Worm (Caenorhabditis elegans): ENCODE data around the gene ugt-24.

DNA sequence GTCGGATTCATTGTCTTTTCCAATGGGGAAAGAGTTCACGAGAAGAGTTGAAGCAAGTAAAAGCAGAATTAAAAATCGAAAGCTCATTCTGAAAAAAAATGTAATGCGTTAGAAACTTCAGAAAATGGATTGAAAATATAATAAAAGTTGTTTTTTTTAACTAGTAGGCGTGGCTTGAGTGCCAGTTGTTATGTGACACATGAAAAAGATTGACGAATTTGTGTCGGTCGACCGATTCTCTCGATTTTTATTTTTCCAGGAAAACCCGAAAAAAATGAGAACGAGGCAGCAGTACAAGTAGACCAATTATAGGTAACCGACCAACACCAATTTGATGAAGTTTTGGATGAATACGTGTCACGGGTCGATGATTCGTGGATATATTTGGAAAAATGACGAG is 49.2 kb upstream of the ugt-24 start, which contains the start of gene nlp-16:
- no peak for TF ChIP-seq pqm-1 (tag; optimal IDR thresholded peaks at IDR 0.05)
- TF ChIP-seq nhr-76 (tag; optimal IDR thresholded peaks at IDR 0.05), result no peak
- no peak for TF ChIP-seq ztf-4 (tag; optimal IDR thresholded peaks at IDR 0.05)
- TF ChIP-seq nfya-1 (tag; optimal IDR thresholded peaks at IDR 0.05; ENCODE audit: insufficient read depth), result no peak
- TF ChIP-seq unc-62 (GFP tag; optimal IDR thresholded peaks at IDR 0.05), result no peak
- TF ChIP-seq fkh-10 (GFP tag; optimal IDR thresholded peaks at IDR 0.05), result no peak
- TF ChIP-seq nhr-237 (tag; optimal IDR thresholded peaks at IDR 0.05), result no peak
- TF ChIP-seq elt-3 (tag; optimal IDR thresholded peaks at IDR 0.05), result no peak
- TF ChIP-seq daf-12 (tag; optimal IDR thresholded peaks at IDR 0.05), result no peak
- TF ChIP-seq ztf-11 (tag; optimal IDR thresholded peaks at IDR 0.05), result no peak
- TF ChIP-seq pha-4 (tag; optimal IDR thresholded peaks at IDR 0.05), result no peak
- no peak for TF ChIP-seq egl-27 (tag; optimal IDR thresholded peaks at IDR 0.05)
- TF ChIP-seq ceh-9 (tag; optimal IDR thresholded peaks at IDR 0.05), result no peak

All from whole organism, L3 larva.